Worm (Caenorhabditis elegans): ENCODE results near the gene C05G5.2.

C05G5.2 gene

ce11 chrX:14736955-14737621, 10.0 kb upstream of the C05G5.2 start:
- TF ChIP-seq ceh-82 (tag; optimal IDR thresholded peaks at IDR 0.05), result no peak
- TF ChIP-seq pqm-1 (tag; optimal IDR thresholded peaks at IDR 0.05), result peak; percentile 56
- no peak for TF ChIP-seq mml-1 (tag; optimal IDR thresholded peaks at IDR 0.05)
- no peak for TF ChIP-seq eor-1 (tag; optimal IDR thresholded peaks at IDR 0.05)
- no peak for TF ChIP-seq ceh-28 (tag; optimal IDR thresholded peaks at IDR 0.05)
- peak; percentile 58 for TF ChIP-seq nhr-25 (tag; optimal IDR thresholded peaks at IDR 0.05)
- no peak for TF ChIP-seq ceh-16 (tag; optimal IDR thresholded peaks at IDR 0.05)
- no peak for TF ChIP-seq nhr-28 (tag; optimal IDR thresholded peaks at IDR 0.05)
- no peak for TF ChIP-seq mdl-1 (tag; optimal IDR thresholded peaks at IDR 0.05)
- peak; percentile 57 for TF ChIP-seq elt-2 (tag; optimal IDR thresholded peaks at IDR 0.05)
- peak; percentile 21 for TF ChIP-seq nhr-23 (tag; optimal IDR thresholded peaks at IDR 0.05)
- no peak for TF ChIP-seq lin-15B (tag; optimal IDR thresholded peaks at IDR 0.05)
- TF ChIP-seq fos-1 (tag; optimal IDR thresholded peaks at IDR 0.05), result no peak
- TF ChIP-seq nhr-11 (tag; optimal IDR thresholded peaks at IDR 0.05), result no peak
- no peak for TF ChIP-seq skn-1 (tag; optimal IDR thresholded peaks at IDR 0.05)
- no peak for TF ChIP-seq fkh-10 (GFP tag; optimal IDR thresholded peaks at IDR 0.05)
- TF ChIP-seq jun-1 (tag; optimal IDR thresholded peaks at IDR 0.05), result peak; percentile 16
- no peak for TF ChIP-seq elt-1 (tag; optimal IDR thresholded peaks at IDR 0.05)
- TF ChIP-seq ama-1 (optimal IDR thresholded peaks at IDR 0.05), result no peak
- TF ChIP-seq lsy-12 (tag; optimal IDR thresholded peaks at IDR 0.05), result no peak
- peak; percentile 18 for TF ChIP-seq nhr-43 (tag; optimal IDR thresholded peaks at IDR 0.05; ENCODE audit: poor library complexity, severe bottlenecking)
- TF ChIP-seq egl-5 (tag; optimal IDR thresholded peaks at IDR 0.05), result no peak
- no peak for TF ChIP-seq sea-2 (GFP tag; optimal IDR thresholded peaks at IDR 0.05)
- TF ChIP-seq aly-2 (tag; optimal IDR thresholded peaks at IDR 0.05), result no peak
- no peak for TF ChIP-seq egl-27 (tag; optimal IDR thresholded peaks at IDR 0.05)
- no peak for TF ChIP-seq daf-12 (tag; optimal IDR thresholded peaks at IDR 0.05)
- no peak for TF ChIP-seq nhr-77 (tag; optimal IDR thresholded peaks at IDR 0.05)
- no peak for TF ChIP-seq unc-62 (GFP tag; optimal IDR thresholded peaks at IDR 0.05)
- TF ChIP-seq ceh-9 (tag; optimal IDR thresholded peaks at IDR 0.05), result no peak
- TF ChIP-seq lin-39 (tag; optimal IDR thresholded peaks at IDR 0.05), result no peak
- no peak for TF ChIP-seq R02D3.7 (tag; optimal IDR thresholded peaks at IDR 0.05)
- TF ChIP-seq nhr-12 (tag; optimal IDR thresholded peaks at IDR 0.05), result no peak

- no peak for TF ChIP-seq elt-3 (tag; optimal IDR thresholded peaks at IDR 0.05)
- no peak for TF ChIP-seq nhr-77 (tag; optimal IDR thresholded peaks at IDR 0.05)
- TF ChIP-seq daf-12 (tag; optimal IDR thresholded peaks at IDR 0.05), result no peak
These were observed 9.5 kb upstream of the C05G5.2 start for ce11 chrX:14737623-14738022.

ce11 chrX:14739466-14739865, 7.6 kb upstream of the C05G5.2 start:
- TF ChIP-seq skn-1 (tag; optimal IDR thresholded peaks at IDR 0.05) (no peak), tbx-2 (tag; optimal IDR thresholded peaks at IDR 0.05) (no peak), lin-15B (tag; optimal IDR thresholded peaks at IDR 0.05) (no peak), elt-2 (tag; optimal IDR thresholded peaks at IDR 0.05) (peak; percentile 65), pqm-1 (tag; optimal IDR thresholded peaks at IDR 0.05) (peak; percentile 51)

- no peak for TF ChIP-seq nhr-25 (tag; optimal IDR thresholded peaks at IDR 0.05)
- no peak for TF ChIP-seq ztf-4 (tag; optimal IDR thresholded peaks at IDR 0.05)
- TF ChIP-seq lsy-12 (tag; optimal IDR thresholded peaks at IDR 0.05), result no peak
- TF ChIP-seq lin-39 (tag; optimal IDR thresholded peaks at IDR 0.05), result no peak
- TF ChIP-seq R02D3.7 (tag; optimal IDR thresholded peaks at IDR 0.05), result no peak
- no peak for TF ChIP-seq elt-1 (tag; optimal IDR thresholded peaks at IDR 0.05)
- TF ChIP-seq nhr-77 (tag; optimal IDR thresholded peaks at IDR 0.05), result no peak
- no peak for TF ChIP-seq lin-15B (tag; optimal IDR thresholded peaks at IDR 0.05)
- TF ChIP-seq pha-4 (tag; optimal IDR thresholded peaks at IDR 0.05), result no peak
- TF ChIP-seq mml-1 (tag; optimal IDR thresholded peaks at IDR 0.05), result no peak
- no peak for TF ChIP-seq ztf-11 (tag; optimal IDR thresholded peaks at IDR 0.05)
- no peak for TF ChIP-seq ceh-9 (tag; optimal IDR thresholded peaks at IDR 0.05)
These were observed 7.1 kb upstream of the C05G5.2 start, which contains the start of gene C05G5.1 for ce11 chrX:14740019-14740418. C05G5.1 (minus strand) TSS chrX:14740119.

All from whole organism, L3 larva.